Worm (Caenorhabditis elegans): ENCODE results near the gene ZK742.7.

Gene ZK742.7

DNA sequence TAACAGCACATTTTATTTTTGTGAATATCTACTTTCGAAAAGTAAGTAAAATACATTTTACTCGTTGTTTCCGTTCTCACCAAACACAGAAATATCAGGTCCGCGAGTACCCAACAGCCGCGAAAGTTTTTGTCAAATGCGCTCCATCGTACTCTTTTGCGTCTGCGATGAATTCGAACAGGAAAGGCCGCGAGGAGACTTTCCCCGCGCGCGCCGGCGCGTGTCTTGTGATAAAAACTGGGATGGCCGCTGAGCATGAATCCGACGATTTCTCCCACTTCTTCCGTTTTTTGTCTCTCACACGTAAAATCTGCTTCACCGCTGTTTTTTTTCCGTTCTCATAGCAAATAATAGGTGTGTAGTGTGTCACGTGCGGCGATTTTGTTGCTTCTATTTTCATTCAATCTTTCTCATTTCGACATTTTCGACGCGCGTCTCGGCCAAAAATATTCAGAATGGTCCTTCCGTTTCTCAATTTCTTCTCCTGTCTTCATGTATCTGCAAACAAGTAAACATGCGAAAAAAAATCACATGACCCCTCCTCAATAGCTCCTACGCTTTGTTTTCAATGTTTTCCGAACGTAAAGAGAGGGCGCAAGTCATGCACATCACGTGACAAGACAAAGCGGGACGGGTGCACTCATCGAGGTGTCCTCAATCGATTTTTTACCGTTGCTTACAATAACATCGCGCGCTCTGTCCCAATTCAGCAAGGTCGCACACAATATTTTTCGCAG lies 6.1 kb downstream of the ZK742.7 start, which contains the start of gene uvs-1 (continued):
- peak; percentile 48 for TF ChIP-seq skn-1 (tag; optimal IDR thresholded peaks at IDR 0.05)
- TF ChIP-seq lin-35 (GFP tag; optimal IDR thresholded peaks at IDR 0.05): peak; percentile 50 to 57
- peak; percentile 46 for TF ChIP-seq irx-1 (tag; optimal IDR thresholded peaks at IDR 0.05)
- TF ChIP-seq snpc-4 (tag; optimal IDR thresholded peaks at IDR 0.05): peak; percentile 33
- peak; percentile 64 for TF ChIP-seq nhr-90 (tag; optimal IDR thresholded peaks at IDR 0.05; ENCODE audit: poor library complexity)
- TF ChIP-seq dpl-1 (GFP tag; optimal IDR thresholded peaks at IDR 0.05): peak; percentile 33 to 73 (median 38)
- no peak for TF ChIP-seq aha-1 (tag; optimal IDR thresholded peaks at IDR 0.05)
- peak; percentile 57 for TF ChIP-seq mep-1 (tag; optimal IDR thresholded peaks at IDR 0.05)
- TF ChIP-seq mdl-1 (tag; optimal IDR thresholded peaks at IDR 0.05): peak in 1 of 2 experiments; percentile 69
- peak; percentile 37 for TF ChIP-seq rnt-1 (tag; optimal IDR thresholded peaks at IDR 0.05)
- peak; percentile 77 for TF ChIP-seq nhr-71 (tag; optimal IDR thresholded peaks at IDR 0.05)
- no peak for TF ChIP-seq pqm-1 (tag; optimal IDR thresholded peaks at IDR 0.05)

DNA sequence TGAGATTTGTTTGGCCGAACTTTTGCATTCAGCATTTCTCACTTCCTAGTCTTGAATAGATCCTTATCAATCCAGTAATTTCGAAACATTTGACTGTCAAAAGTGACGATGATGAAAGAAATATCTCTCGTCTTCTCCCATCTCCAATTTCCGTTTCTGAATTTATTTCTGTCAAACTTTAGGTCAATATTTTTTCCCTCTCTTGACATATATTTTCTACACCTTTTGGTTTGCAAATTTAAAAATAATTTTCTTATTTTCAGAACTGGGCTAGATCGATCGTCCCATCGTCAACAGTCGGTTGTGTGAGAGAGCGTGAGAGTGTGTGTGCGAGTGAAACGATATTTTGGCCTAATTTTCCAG lies 6.6 kb downstream of the ZK742.7 start, which contains the start of gene xpo-1:
Gene xpo-1, plus strand, starts transcription at position 264 of the 363 bp plus-strand sequence.
- no peak for TF ChIP-seq efl-1 (optimal IDR thresholded peaks at IDR 0.05)
- TF ChIP-seq efl-1 (GFP tag; optimal IDR thresholded peaks at IDR 0.05 in 1 of 2): peak in 1 of 2 experiments; percentile 20
- no peak for TF ChIP-seq aha-1 (tag; optimal IDR thresholded peaks at IDR 0.05)
- TF ChIP-seq mdl-1 (tag; optimal IDR thresholded peaks at IDR 0.05): no peak
- no peak for TF ChIP-seq lir-3 (tag; optimal IDR thresholded peaks at IDR 0.05; ENCODE audit: poor library complexity)
- TF ChIP-seq egl-13 (tag; optimal IDR thresholded peaks at IDR 0.05): no peak
- no peak for TF ChIP-seq sup-37 (GFP tag; optimal IDR thresholded peaks at IDR 0.05)
- TF ChIP-seq nhr-77 (tag; optimal IDR thresholded peaks at IDR 0.05): no peak
- no peak for TF ChIP-seq skn-1 (tag; optimal IDR thresholded peaks at IDR 0.05)
- no peak for TF ChIP-seq pax-3 (tag; optimal IDR thresholded peaks at IDR 0.05)
- no peak for TF ChIP-seq egl-27 (tag; optimal IDR thresholded peaks at IDR 0.05)
- no peak for TF ChIP-seq nhr-19 (GFP tag; conservative IDR thresholded peaks at IDR 0.05)
- no peak for TF ChIP-seq ces-1 (GFP tag; optimal IDR thresholded peaks at IDR 0.05)
- no peak for TF ChIP-seq snu-23 (GFP tag; optimal IDR thresholded peaks at IDR 0.05)
- no peak for TF ChIP-seq nhr-84 (tag; optimal IDR thresholded peaks at IDR 0.05)
- peak in 1 of 6 experiments; percentile 18 for TF ChIP-seq elt-3 (tag; optimal IDR thresholded peaks at IDR 0.05)
- no peak for TF ChIP-seq nhr-28 (tag; optimal IDR thresholded peaks at IDR 0.05)
- TF ChIP-seq C16A3.4 (tag; optimal IDR thresholded peaks at IDR 0.05): no peak
- TF ChIP-seq tlp-1 (tag; optimal IDR thresholded peaks at IDR 0.05): no peak
- no peak for TF ChIP-seq lin-39 (tag; optimal IDR thresholded peaks at IDR 0.05)
- no peak for TF ChIP-seq C34B4.2 (tag; optimal IDR thresholded peaks at IDR 0.05)
- TF ChIP-seq isw-1 (GFP tag; IDR thresholded peaks at IDR 0.05): no peak
- peak; percentile 19 for TF ChIP-seq blmp-1 (tag; optimal IDR thresholded peaks at IDR 0.05)
- no peak for TF ChIP-seq sptf-1 (tag; optimal IDR thresholded peaks at IDR 0.05)
- TF ChIP-seq pqm-1 (tag; optimal IDR thresholded peaks at IDR 0.05): no peak
- TF ChIP-seq pag-3 (tag; optimal IDR thresholded peaks at IDR 0.05; ENCODE audit: borderline replicate concordance, insufficient read depth): no peak

DNA sequence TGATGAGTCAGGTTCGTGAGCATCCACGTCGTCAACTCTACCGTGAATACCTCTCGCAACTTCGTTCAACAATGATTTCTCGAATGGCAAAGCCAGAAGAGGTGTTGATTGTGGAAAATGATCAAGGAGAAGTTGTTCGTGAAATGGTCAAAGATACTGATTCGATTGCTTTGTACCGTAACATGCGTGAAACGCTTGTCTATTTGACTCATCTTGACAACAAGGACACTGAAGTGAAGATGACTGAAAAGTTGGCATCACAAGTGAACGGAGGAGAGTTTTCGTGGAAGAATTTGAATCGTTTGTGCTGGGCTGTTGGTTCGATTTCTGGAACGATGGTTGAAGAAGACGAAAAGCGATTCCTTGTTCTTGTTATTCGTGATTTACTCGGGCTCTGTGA lies 8.4 kb downstream of the ZK742.7 start:
- no peak for TF ChIP-seq sox-4 (tag; optimal IDR thresholded peaks at IDR 0.05)
- TF ChIP-seq C04F5.9 (tag; optimal IDR thresholded peaks at IDR 0.05): no peak
- TF ChIP-seq efl-1 (optimal IDR thresholded peaks at IDR 0.05): no peak
- TF ChIP-seq efl-1 (GFP tag; optimal IDR thresholded peaks at IDR 0.05 in 1 of 2): no peak
- TF ChIP-seq ceh-88 (GFP tag; IDR thresholded peaks at IDR 0.05): no peak
- no peak for TF ChIP-seq mef-2 (tag; optimal IDR thresholded peaks at IDR 0.05)
- TF ChIP-seq dsc-1 (tag; optimal IDR thresholded peaks at IDR 0.05): no peak
- TF ChIP-seq jun-1 (tag; optimal IDR thresholded peaks at IDR 0.05): no peak
- no peak for TF ChIP-seq F16B12.6 (tag; optimal IDR thresholded peaks at IDR 0.05)
- TF ChIP-seq ceh-63 (GFP tag; optimal IDR thresholded peaks at IDR 0.05): no peak
- no peak for TF ChIP-seq fkh-10 (GFP tag; optimal IDR thresholded peaks at IDR 0.05)
- no peak for TF ChIP-seq irx-1 (tag; optimal IDR thresholded peaks at IDR 0.05)
- no peak for TF ChIP-seq lir-3 (tag; optimal IDR thresholded peaks at IDR 0.05; ENCODE audit: poor library complexity)
- no peak for TF ChIP-seq isw-1 (GFP tag; IDR thresholded peaks at IDR 0.05)
- no peak for TF ChIP-seq nhr-47 (tag; optimal IDR thresholded peaks at IDR 0.05)
- no peak for TF ChIP-seq grh-1 (GFP tag; IDR thresholded peaks at IDR 0.05)
- TF ChIP-seq snu-23 (GFP tag; optimal IDR thresholded peaks at IDR 0.05): no peak
- TF ChIP-seq lin-15B (tag; optimal IDR thresholded peaks at IDR 0.05): no peak
- no peak for TF ChIP-seq nhr-19 (GFP tag; conservative IDR thresholded peaks at IDR 0.05)

All from whole organism, L1 larva.